Worm (Caenorhabditis elegans) whole organism, late embryonic: ENCODE measurements around the gene pdi-2.

Experiments
- ama-1 ChIP-seq: fragments of 150-350 bp; optimal IDR thresholded peaks from 2 replicates; lab custom pipeline; 2014
- dmd-4 ChIP-seq: sonication (generic microtip); optimal IDR thresholded peaks from 2 replicates; lab custom pipeline; 2016; ENCODE audit warnings: borderline replicate concordance, missing genetic modification characterization, missing compliant biosample characterization
- elt-2 ChIP-seq: sonication (generic microtip); optimal IDR thresholded peaks from 2 replicates; lab custom pipeline; 2016; ENCODE audit warnings: missing genetic modification reagents, missing genetic modification characterization, missing compliant biosample characterization
- fkh-10 ChIP-seq: fragments of 150-350 bp; optimal IDR thresholded peaks from 2 replicates; lab custom pipeline; 2014; ENCODE audit warnings: missing biosample characterization, missing genetic modification reagents, missing genetic modification characterization
- odd-2 ChIP-seq: sonication (generic microtip); optimal IDR thresholded peaks from 2 replicates; lab custom pipeline; 2017; ENCODE audit warnings: antibody characterized with exemption, mild to moderate bottlenecking, missing genetic modification characterization, missing compliant biosample characterization
- pat-9 ChIP-seq: fragments of 200-800 bp; sonication (Bioruptor generic); optimal IDR thresholded peaks from 2 replicates; lab custom pipeline; 2018; ENCODE audit warnings: mild to moderate bottlenecking, missing genetic modification characterization, moderate library complexity, missing compliant biosample characterization
- pha-4 ChIP-seq: fragments of 150-350 bp; optimal IDR thresholded peaks from 2 replicates; lab custom pipeline; 2018; ENCODE audit warnings: missing biosample characterization, missing genetic modification reagents, missing genetic modification characterization

DNA sequence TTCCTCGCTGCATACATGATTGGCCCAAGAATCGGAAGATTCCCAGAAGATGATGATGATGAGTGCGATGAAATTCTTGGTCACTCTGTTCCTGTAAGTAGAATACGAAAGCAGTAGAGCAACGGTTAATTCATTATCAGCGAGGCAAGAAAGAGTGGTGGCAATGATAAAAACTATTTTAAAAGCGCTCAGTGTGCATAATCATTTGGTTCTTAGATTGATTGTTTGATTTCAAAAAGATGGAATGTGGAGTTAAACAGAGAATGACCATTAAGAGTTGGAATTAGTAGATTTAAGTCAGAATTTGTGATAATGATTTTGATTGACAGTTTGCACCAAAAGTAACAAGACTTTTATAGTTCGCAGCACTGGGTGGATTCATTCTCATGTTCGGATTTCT, 43.2 kb downstream of the pdi-2 start:
- TF ChIP-seq fkh-10 (GFP tag; lab: Kevin White, UChicago) (no peak), ama-1 (lab: Kevin White, UChicago) (no peak), pha-4 (no peak), pat-9 (tag; lab: Kevin White, UChicago) (no peak), odd-2 (tag; lab: Kevin White, UChicago) (no peak), dmd-4 (tag; lab: Kevin White, UChicago) (no peak), elt-2 (tag; lab: Kevin White, UChicago) (no peak)
